Fruit fly (Drosophila melanogaster) S2 (cell line): ENCODE results near the gene Sfp70A4.

Experiments
- CG8478 ChIP-seq: fragments of >200 bp; optimal IDR thresholded peaks from 2 replicates; lab custom pipeline; 2018
- CTCF ChIP-seq, 2 experiments: fragments of >200 bp; optimal IDR thresholded peaks; 2 replicates each; lab custom pipeline; 2018

Gene Sfp70A4

DNA sequence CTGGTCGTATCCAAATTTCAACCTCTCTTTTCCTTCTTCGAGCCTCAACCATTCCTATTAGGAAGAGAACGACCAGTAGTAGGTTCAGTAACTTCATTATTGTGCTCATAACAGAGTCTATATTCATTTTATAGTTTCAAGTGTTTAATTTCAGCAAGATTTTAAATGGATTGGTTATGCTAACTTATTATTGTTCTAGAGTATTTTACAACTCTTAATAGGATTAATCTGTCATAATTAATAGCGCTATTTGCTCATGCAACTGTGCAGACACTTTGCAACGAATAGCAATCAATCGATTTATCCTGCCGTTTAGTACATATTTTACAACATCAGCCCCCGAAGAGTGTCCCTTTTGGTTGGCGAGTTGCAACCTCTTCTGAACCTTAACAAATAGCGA lies at the start of gene Sfp70A4:
Gene Sfp70A4 (minus strand): TSS at position 101 of the 400 bp plus-strand sequence.
- TF ChIP-seq CTCF (optimal IDR thresholded peaks at IDR 0.05; lab: Kevin White, UChicago) = no peak
- no peak for TF ChIP-seq CG8478 (lab: Kevin White, UChicago)

DNA sequence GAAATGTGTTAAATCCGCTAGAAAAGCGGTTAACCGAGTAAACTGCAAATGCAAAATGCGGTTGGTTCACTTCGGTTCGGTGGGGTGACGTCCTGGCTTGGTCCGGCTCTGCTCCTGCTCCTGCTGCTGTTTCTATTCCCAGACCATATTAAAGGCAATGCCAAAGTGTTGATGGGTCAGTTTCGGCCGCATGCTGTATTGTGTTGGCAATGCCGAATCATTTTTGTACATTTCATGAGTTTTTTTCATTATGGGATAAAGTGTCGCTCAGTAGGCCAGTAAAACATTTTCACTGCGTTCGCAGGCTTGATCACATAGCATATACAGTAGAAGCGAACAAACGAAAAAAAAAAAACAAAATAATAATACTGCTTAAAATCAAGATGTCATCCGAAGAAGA lies 32.2 kb upstream of the Sfp70A4 start, which contains the start of gene CG14113:
Gene CG14113 (plus strand): TSS at position 301 of the 400 bp plus-strand sequence.
- no peak for TF ChIP-seq CG8478 (lab: Kevin White, UChicago)
- TF ChIP-seq CTCF (optimal IDR thresholded peaks at IDR 0.05; lab: Kevin White, UChicago) = no peak

DNA sequence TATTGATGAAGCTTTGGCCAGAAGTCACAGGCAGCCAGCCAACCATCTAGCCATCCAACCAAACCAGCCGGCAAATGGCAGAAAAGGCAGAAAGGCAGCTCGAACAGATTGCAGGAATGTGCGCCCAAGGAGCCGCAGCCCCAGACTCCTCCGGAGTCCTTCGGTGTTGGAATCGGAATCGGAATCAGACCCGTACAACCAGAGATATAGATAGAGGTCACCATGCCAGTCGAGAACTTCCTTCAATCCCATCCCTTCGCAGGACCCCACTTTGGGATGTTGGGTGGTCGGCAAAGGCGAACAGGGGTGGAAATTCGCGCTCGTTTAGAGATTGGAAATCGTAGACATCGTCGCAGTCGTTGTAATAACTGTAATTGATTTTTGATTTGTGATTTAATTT lies 15.6 kb upstream of the Sfp70A4 start:
- TF ChIP-seq CG8478 (lab: Kevin White, UChicago) = no peak
- no peak for TF ChIP-seq CTCF (optimal IDR thresholded peaks at IDR 0.05; lab: Kevin White, UChicago)

DNA sequence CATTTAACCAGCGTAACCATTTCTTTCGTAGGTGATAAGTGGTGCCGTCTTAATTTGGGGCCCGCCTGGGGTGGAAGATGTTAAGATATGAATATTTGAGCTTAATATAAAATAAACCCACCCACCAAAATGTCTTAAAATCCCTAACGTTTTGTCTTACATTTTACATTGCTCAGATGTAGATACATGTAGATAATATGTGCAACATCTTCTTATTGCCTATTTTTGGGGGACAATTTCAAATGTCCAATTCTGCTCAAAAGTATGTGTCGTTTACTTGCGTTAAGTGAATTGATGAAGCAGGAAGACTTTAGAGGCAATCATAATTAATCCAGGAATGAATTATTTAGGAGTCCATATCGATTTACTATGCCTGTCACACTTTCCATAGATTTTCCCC lies 5.1 kb upstream of the Sfp70A4 start:
- TF ChIP-seq CG8478 (lab: Kevin White, UChicago) (no peak), CTCF (optimal IDR thresholded peaks at IDR 0.05; lab: Kevin White, UChicago) (peak; percentile 35 to 57)

DNA sequence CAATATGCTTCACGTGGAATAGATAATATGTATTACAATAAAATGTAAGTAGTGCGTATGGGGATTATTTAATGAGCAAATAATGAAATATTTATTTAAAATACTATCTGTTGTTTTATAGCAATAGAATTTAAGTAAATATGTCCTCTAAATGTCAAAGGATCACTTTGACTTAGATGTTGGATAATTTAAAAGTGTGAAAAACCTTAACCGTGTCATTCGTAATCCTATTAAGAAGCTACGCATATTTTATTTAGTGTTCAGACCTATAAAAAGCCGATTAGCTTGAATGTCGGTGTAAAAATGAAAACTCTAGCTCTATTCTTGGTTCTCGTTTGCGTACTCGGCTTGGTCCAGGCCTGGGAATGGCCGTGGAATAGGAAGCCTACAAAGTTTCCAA lies 4.7 kb upstream of the Sfp70A4 start, which contains the start of gene SP:
Gene SP (plus strand): TSS at position 301 of the 400 bp plus-strand sequence.
- TF ChIP-seq CTCF (optimal IDR thresholded peaks at IDR 0.05; lab: Kevin White, UChicago) (no peak), CG8478 (lab: Kevin White, UChicago) (no peak)

DNA sequence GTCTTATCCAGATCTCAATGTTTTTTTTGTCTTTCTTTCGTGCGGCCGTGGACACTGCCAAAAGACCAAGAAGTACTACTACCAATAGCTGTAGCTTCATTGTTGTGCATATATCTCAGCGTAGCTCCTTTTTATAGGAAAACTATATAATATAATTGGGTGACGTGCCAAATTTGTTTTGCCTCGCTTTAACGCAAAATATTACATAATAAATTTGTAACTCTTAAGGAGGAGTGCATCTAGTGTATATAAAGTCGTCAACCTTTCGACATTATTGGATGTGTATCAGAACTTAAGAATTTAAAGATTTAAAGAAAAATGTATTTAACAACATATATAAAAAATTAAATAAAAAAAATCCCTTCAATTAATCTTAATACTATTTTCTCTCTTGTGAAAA lies 3.4 kb upstream of the Sfp70A4 start, which contains the start of gene CG43147:
Gene CG43147 (minus strand): TSS at position 101 of the 400 bp plus-strand sequence.
- TF ChIP-seq CG8478 (lab: Kevin White, UChicago) (no peak), CTCF (optimal IDR thresholded peaks at IDR 0.05; lab: Kevin White, UChicago) (no peak)

DNA sequence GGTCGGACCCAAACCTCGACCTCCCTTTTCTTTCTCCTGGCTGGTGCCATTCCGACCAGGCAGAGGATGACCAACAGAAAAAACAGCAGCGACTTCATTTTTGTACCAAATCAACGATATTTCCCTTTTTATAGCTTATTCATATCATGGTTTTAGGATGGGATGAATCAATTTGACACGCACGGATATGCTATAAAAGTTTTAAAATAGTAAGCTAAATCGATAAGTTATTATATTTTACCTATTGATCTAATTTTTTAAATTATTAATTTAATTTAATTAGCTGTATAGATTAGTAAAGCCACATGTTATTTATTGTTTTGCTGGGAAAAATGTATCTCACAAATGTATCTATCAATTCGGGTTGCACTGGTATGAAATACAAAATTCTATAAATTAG lies 2.3 kb upstream of the Sfp70A4 start, which contains the start of gene CG42481:
Gene CG42481 (minus strand): TSS at position 101 of the 400 bp plus-strand sequence.
- TF ChIP-seq CTCF (optimal IDR thresholded peaks at IDR 0.05; lab: Kevin White, UChicago) (no peak), CG8478 (lab: Kevin White, UChicago) (no peak)

DNA sequence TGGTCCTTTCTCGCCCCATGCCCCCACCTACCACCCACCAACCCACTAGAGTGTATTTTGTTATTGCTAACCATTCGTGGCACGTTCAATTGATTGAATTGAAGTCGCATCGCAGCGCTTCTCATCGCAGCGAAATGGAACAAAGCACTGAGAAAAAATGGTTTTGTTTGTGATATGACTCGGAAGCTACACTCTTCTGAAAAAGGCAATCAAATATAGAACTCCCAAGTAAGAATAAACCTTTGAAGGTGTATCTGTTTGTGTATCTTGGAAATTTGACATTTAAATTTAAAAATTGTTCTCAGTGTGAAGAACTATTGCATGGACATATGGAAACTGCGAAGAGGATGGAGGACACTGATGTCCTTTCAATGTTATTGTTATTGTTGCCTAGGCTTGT lies 985 bp downstream of the Sfp70A4 start:
- TF ChIP-seq CTCF (optimal IDR thresholded peaks at IDR 0.05; lab: Kevin White, UChicago) (no peak), CG8478 (lab: Kevin White, UChicago) (no peak)

DNA sequence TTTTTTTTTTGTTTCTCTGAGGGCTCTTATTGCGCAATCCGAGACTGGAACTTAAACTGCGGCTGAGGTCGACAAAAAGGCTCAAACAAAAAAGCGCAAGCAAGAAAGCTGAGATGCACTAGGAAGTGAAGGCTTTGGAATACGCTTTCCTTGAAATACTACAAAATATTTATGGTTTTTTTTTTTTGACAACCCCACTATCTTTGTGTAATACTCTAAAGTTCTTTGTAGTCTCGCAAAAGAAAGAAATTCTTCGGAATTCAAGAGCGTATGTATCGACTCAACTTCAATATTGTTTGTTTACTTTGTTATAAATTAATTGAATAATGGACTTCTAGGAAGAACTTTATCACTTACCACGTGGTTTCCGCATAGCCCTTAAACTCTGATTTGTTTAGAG lies 8.5 kb downstream of the Sfp70A4 start:
- no peak for TF ChIP-seq CTCF (optimal IDR thresholded peaks at IDR 0.05; lab: Kevin White, UChicago)
- no peak for TF ChIP-seq CG8478 (lab: Kevin White, UChicago)

DNA sequence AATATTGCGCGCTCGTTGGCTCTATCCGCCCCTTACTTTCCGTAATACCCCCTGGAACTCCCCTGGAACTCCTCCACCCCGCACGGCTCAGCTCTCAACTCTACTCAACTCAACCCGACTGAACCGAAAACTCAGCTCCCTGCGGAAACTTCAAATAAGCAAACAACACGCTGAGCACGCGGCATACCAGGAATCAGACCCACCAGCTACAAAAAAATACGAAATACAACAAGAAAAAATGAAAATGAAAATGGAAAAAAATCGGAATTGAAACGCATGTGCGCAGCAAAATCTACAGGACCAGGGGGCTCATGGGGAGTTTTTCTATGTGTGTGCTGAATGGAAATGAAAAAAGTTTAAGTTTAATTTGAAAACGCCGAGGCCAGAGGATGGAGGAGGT lies 10.0 kb downstream of the Sfp70A4 start:
- TF ChIP-seq CTCF (optimal IDR thresholded peaks at IDR 0.05; lab: Kevin White, UChicago) (no peak), CG8478 (lab: Kevin White, UChicago) (no peak)

DNA sequence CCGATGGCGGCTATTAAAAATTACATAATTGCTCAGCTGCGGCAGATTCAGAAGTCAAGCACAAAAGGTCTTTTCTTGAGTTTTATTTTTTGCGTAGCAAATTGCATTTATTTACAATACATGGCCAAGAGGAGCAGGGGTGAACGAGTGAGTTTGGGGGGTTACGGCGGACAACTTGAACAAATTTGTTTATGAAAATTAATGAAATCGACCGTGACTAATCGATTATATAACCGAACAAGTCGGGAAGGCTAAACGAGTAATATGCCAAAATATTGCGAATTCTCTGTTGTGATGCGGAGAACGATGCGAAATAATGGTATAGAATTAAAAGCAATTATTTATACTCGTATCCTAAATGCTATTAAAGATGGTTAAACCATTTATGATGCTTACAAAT lies 12.4 kb downstream of the Sfp70A4 start:
- TF ChIP-seq CG8478 (lab: Kevin White, UChicago) = no peak
- TF ChIP-seq CTCF (optimal IDR thresholded peaks at IDR 0.05; lab: Kevin White, UChicago) = no peak

DNA sequence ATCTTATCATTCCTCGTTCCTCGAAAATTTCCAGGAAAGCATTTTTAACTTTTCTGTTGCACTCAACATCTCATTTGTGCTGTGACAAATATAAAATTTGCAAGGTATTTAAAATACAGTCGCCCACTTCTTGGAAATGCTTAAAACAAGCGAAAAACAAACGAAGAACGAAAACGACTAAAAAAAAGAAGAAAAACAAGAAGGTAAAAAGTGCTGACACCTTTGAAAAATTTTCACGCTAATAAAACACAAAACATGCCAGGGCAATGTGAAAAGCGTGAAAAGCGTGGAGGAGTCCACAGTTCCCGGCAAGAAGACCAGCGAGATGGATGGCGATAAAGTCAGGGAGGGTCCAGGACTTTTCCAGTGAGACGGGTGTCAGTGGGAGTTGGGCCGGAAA lies 14.6 kb downstream of the Sfp70A4 start:
- TF ChIP-seq CTCF (optimal IDR thresholded peaks at IDR 0.05; lab: Kevin White, UChicago) = no peak
- TF ChIP-seq CG8478 (lab: Kevin White, UChicago) = no peak

DNA sequence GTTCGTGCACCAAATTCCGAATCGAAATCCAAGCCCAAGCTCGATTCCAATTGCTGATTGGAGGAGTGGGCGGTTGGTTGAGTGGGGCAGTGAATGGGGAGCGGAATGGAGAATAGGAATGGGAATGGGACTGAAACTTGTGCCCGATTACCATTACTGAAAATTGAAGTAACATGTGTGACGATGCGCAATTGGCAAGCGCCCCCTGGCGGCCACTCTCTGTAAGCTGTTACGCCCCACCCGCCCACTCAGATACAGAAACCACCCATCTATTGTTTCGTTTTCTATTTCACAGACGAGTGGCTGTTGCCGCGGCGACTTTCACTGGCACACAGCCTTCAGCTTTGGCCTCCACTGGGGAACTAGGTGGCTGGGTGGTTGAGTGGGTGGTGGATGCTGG lies 25.4 kb downstream of the Sfp70A4 start:
- peak; percentile 55 to 77 for TF ChIP-seq CTCF (optimal IDR thresholded peaks at IDR 0.05; lab: Kevin White, UChicago)
- no peak for TF ChIP-seq CG8478 (lab: Kevin White, UChicago)

DNA sequence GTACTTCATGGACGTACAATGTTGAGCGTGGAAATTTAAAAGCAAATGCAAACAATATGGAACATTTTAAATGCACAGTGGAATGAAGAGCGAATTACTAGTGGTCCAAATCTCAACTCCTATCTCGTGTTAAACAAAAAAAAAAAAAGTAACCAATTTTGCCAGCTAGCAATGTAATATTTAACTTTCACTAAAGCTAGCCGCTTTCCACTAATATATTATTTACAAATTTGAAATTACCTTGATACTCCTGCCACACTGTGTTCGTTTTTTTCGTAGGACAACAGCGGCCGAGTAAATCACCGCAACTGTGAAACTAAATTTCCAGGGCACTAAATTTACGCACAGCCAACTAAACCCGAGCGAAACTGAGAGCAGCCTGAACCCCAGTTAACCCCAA lies 28.8 kb downstream of the Sfp70A4 start:
- TF ChIP-seq CTCF (optimal IDR thresholded peaks at IDR 0.05; lab: Kevin White, UChicago) (no peak), CG8478 (lab: Kevin White, UChicago) (no peak)

DNA sequence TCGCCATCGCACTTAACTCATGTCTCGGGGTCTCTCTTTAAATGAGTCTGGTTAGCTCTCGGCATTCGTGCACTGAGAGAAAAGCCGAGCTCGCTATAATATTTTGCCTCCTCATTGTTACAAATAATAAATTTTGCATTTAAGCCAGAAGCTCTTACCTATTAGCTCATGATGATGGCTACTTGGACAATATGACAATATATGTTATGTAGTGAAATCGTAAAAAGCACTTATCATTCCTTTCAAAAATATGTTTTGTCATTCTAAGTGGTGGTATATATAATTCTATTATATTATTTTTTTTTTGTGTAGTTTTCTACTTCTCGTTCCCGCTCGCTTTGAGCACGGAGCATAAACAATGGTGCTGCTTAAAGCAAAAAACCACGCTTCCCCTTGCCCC lies 29.4 kb downstream of the Sfp70A4 start:
- TF ChIP-seq CG8478 (lab: Kevin White, UChicago) = no peak
- TF ChIP-seq CTCF (optimal IDR thresholded peaks at IDR 0.05; lab: Kevin White, UChicago) = no peak

DNA sequence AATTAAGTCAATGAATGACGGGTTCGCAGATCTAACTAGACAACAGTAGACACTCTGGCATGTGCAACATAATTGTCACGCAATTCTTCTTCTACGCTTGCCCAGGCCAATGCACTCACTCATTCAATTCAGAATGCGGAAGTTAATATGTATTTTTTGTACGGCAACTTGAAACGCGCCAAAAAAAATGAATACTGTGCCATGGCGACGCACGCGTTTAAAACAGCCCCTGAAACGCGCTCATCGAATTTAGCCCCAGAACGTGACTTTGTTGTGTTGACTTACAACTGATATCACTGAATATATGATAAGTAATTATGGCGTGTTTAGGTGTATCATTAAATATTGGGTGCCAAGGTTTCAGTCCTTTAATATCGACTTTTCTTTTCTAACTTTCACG lies 30.6 kb downstream of the Sfp70A4 start:
- TF ChIP-seq CTCF (optimal IDR thresholded peaks at IDR 0.05; lab: Kevin White, UChicago) (no peak), CG8478 (lab: Kevin White, UChicago) (no peak)
